Worm (Caenorhabditis elegans): ENCODE measurements around the gene mrpl-49.

DNA sequence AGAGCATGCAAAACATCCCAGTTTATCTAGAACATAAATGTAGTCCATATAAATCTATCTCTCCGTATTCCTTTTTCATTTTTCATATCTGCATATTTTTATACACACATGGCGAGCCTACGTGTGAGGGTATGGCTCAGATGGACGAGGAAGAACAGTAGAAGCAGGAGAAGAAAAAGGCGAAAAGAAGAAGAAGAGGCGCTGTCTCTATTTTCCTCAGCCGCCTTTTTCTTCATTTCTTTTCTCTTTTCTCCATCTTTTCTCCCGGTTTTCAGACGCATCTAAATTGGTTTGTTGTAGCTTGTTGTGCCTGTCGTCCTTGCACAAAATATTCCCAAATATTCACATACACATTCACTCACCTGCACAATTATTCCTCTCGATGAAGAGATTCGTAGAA, 32.5 kb upstream of the mrpl-49 start, which contains the start of gene K10C8.4:
- TF ChIP-seq hnd-1 (tag; optimal IDR thresholded peaks at IDR 0.05) (no peak), ceh-36 (tag; optimal IDR thresholded peaks at IDR 0.05) (no peak), B0310.2 (tag; optimal IDR thresholded peaks at IDR 0.05) (no peak), ama-1 (optimal IDR thresholded peaks at IDR 0.05) (no peak), hmg-4 (GFP tag; optimal IDR thresholded peaks at IDR 0.05) (no peak), tra-4 (tag; optimal IDR thresholded peaks at IDR 0.05) (no peak), aly-1 (tag; optimal IDR thresholded peaks at IDR 0.05) (no peak), flt-1 (GFP tag; IDR thresholded peaks at IDR 0.05) (no peak), scrt-1 (GFP tag; IDR thresholded peaks at IDR 0.05) (no peak), pes-1 (GFP tag; IDR thresholded peaks at IDR 0.05) (no peak), tbx-37 (GFP tag; conservative IDR thresholded peaks at IDR 0.05) (no peak), sea-1 (GFP tag; conservative IDR thresholded peaks at IDR 0.05) (no peak)

Data from whole organism, early embryonic.